Worm (Caenorhabditis elegans): ENCODE results near the gene sdz-37.

ce11 chrII:10495912-10496311 lies 31.2 kb downstream of the sdz-37 start, which contains the start of gene ZK666.12:
- TF ChIP-seq swsn-7 (tag; optimal IDR thresholded peaks at IDR 0.05) (no peak), nhr-77 (tag; optimal IDR thresholded peaks at IDR 0.05) (no peak)
